Fruit fly (Drosophila melanogaster): ENCODE measurements around the gene CG10077.

Gene CG10077

dm6 chr3L:6903985-6904384, 51.7 kb downstream of the CG10077 start (continued):
- no peak for TF ChIP-seq grn (GFP tag; optimal IDR thresholded peaks at IDR 0.05)
- no peak for TF ChIP-seq h (optimal IDR thresholded peaks at IDR 0.05)
- no peak; the same call in 2 of the 3 replicates for TF ChIP-seq croc (GFP tag; conservative IDR thresholded peaks at IDR 0.05)
- TF ChIP-seq CG7987 (GFP tag; optimal IDR thresholded peaks at IDR 0.05): no peak
- peak; percentile 66; the same call in 1 of the 2 replicates for TF ChIP-seq rib (GFP tag; IDR thresholded peaks at IDR 0.05)
- TF ChIP-seq CG8290 (GFP tag; optimal IDR thresholded peaks at IDR 0.05): peak; percentile 35
- TF ChIP-seq CG8290 (tag; optimal IDR thresholded peaks at IDR 0.05): peak in 1 of 2 experiments; percentile 23
- peak; percentile 50 for TF ChIP-seq CG14441 (GFP tag; IDR thresholded peaks at IDR 0.05)
- TF ChIP-seq odd (GFP tag; optimal IDR thresholded peaks at IDR 0.05): no peak
- peak; percentile 70 for TF ChIP-seq ftz-f1 (GFP tag; optimal IDR thresholded peaks at IDR 0.05)
- peak; percentile 49 for TF ChIP-seq nmo (GFP tag; optimal IDR thresholded peaks at IDR 0.05)
- TF ChIP-seq CG4707 (GFP tag; optimal IDR thresholded peaks at IDR 0.05): no peak
- peak; percentile 16 for TF ChIP-seq oc (tag; optimal IDR thresholded peaks at IDR 0.05)
- peak; percentile 41; the same call in 1 of the 3 replicates for TF ChIP-seq knrl (GFP tag; IDR thresholded peaks at IDR 0.05; ENCODE audit: partially characterized antibody)
- TF ChIP-seq CG32532 (GFP tag; IDR thresholded peaks at IDR 0.05): peak; percentile 81; the same call in 1 of the 2 replicates
- peak; percentile 32 for TF ChIP-seq kni (GFP tag; optimal IDR thresholded peaks at IDR 0.05)
- peak; percentile 1 for TF ChIP-seq CG33213 (GFP tag; optimal IDR thresholded peaks at IDR 0.05)
- 0 out of 2 replicates have a peak, but pooled peaks have one; percentile 7 for TF ChIP-seq danr (GFP tag; IDR thresholded peaks at IDR 0.05)
- no peak for TF ChIP-seq CG12391 (tag; optimal IDR thresholded peaks at IDR 0.05)
- TF ChIP-seq Antp (GFP tag; optimal IDR thresholded peaks at IDR 0.05): no peak
- no peak for TF ChIP-seq fd96Cb (tag; optimal IDR thresholded peaks at IDR 0.05)
- no peak for TF ChIP-seq CG12104 (GFP tag; optimal IDR thresholded peaks at IDR 0.05)
- TF ChIP-seq Ssrp (tag; optimal IDR thresholded peaks at IDR 0.05): no peak
- TF ChIP-seq CG30020 (tag; optimal IDR thresholded peaks at IDR 0.05): no peak
- peak; percentile 73; the same call in 1 of the 3 replicates for TF ChIP-seq CG34422 (GFP tag; IDR thresholded peaks at IDR 0.05)
- no peak for TF ChIP-seq Hr3 (GFP tag; optimal IDR thresholded peaks at IDR 0.05)
- peak; percentile 87 for TF ChIP-seq Jarid2 (GFP tag; optimal IDR thresholded peaks at IDR 0.05)
- no peak for TF ChIP-seq CG2889 (GFP tag; IDR thresholded peaks at IDR 0.05)
- TF ChIP-seq gem (tag; optimal IDR thresholded peaks at IDR 0.05): no peak
- TF ChIP-seq CG34376 (GFP tag; optimal IDR thresholded peaks at IDR 0.05): peak; percentile 29
- no peak for TF ChIP-seq Sox102F (GFP tag; optimal IDR thresholded peaks at IDR 0.05)
- TF ChIP-seq tio (GFP tag; optimal IDR thresholded peaks at IDR 0.05): no peak
- TF ChIP-seq CG11695 (GFP tag; IDR thresholded peaks at IDR 0.05): peak; percentile 46; the same call in 1 of the 3 replicates
- peak; percentile 75 for TF ChIP-seq da (GFP tag; optimal IDR thresholded peaks at IDR 0.05)
- TF ChIP-seq sim (GFP tag; IDR thresholded peaks at IDR 0.05): peak; percentile 33; the same call in 1 of the 2 replicates
- no peak for TF ChIP-seq jumu (GFP tag; optimal IDR thresholded peaks at IDR 0.05)
- TF ChIP-seq CG16779 (GFP tag; IDR thresholded peaks at IDR 0.05): no peak
- TF ChIP-seq CG2116 (GFP tag; optimal IDR thresholded peaks at IDR 0.05): no peak
- peak; percentile 34; the same call in 1 of the 2 replicates for TF ChIP-seq CG6272 (GFP tag; IDR thresholded peaks at IDR 0.05)
- no peak for TF ChIP-seq eve (GFP tag; optimal IDR thresholded peaks at IDR 0.05)
- TF ChIP-seq Hr39 (optimal IDR thresholded peaks at IDR 0.05): no peak
- peak; percentile 55 for TF ChIP-seq crol (GFP tag; IDR thresholded peaks at IDR 0.05)
- no peak for TF ChIP-seq sima (GFP tag; optimal IDR thresholded peaks at IDR 0.05)
- no peak for TF ChIP-seq gfzf (GFP tag; optimal IDR thresholded peaks at IDR 0.05)
- TF ChIP-seq CG1832 (GFP tag; optimal IDR thresholded peaks at IDR 0.05): peak; percentile 98
- peak; percentile 86 for TF ChIP-seq sr (GFP tag; IDR thresholded peaks at IDR 0.05)
- no peak for TF ChIP-seq Hmr (GFP tag; optimal IDR thresholded peaks at IDR 0.05)
- no peak for TF ChIP-seq org-1 (GFP tag; optimal IDR thresholded peaks at IDR 0.05)
- no peak for TF ChIP-seq BEAF-32 (GFP tag; optimal IDR thresholded peaks at IDR 0.05)
- TF ChIP-seq abd-A (tag; optimal IDR thresholded peaks at IDR 0.05): peak; percentile 63
- no peak for TF ChIP-seq HLH54F (GFP tag; optimal IDR thresholded peaks at IDR 0.05)
- peak; percentile 57; the same call in 1 of the 2 replicates for TF ChIP-seq sna (GFP tag; IDR thresholded peaks at IDR 0.05; ENCODE audit: partially characterized antibody)

Measured in whole organism, embryonic.